Worm (Caenorhabditis elegans) whole organism, early embryonic: ENCODE data around the gene F47B8.8.
A peak's percentile ranks its signal among the peaks of the same experiment; 100 is the strongest.

Experiments
- F13C5.2 ChIP-seq: sonication (generic microtip); optimal IDR thresholded peaks from 2 replicates; lab custom pipeline; 2017; ENCODE audit warnings: mild to moderate bottlenecking, missing genetic modification characterization, inconsistent platforms, missing compliant biosample characterization
- ama-1 ChIP-seq: fragments of 150-350 bp; optimal IDR thresholded peaks from 2 replicates; lab custom pipeline; 2014
- ceh-13 ChIP-seq: fragments of 200-800 bp; sonication (Bioruptor generic); optimal IDR thresholded peaks from 2 replicates; lab custom pipeline; 2018; ENCODE audit warnings: mild to moderate bottlenecking, missing genetic modification characterization, missing compliant biosample characterization
- flt-1 ChIP-seq: fragments of 200-800 bp; sonication (Bioruptor generic); IDR thresholded peaks from 2 replicates; pipeline ENCODE4 v1.3.6; 2022; ENCODE audit warnings: missing genetic modification characterization, missing compliant biosample characterization
- hmbx-1 ChIP-seq: sonication (generic microtip); optimal IDR thresholded peaks from 2 replicates; lab custom pipeline; 2016; ENCODE audit warnings: mild to moderate bottlenecking, missing genetic modification characterization, missing compliant biosample characterization
- pes-1 ChIP-seq: fragments of 200-800 bp; sonication (Bioruptor generic); IDR thresholded peaks from 2 replicates; pipeline ENCODE4 v1.3.6; 2022; ENCODE audit warnings: missing genetic modification reagents, missing genetic modification characterization, missing compliant biosample characterization
- tra-4 ChIP-seq: sonication (generic microtip); optimal IDR thresholded peaks from 2 replicates; lab custom pipeline; 2017; ENCODE audit warnings: missing genetic modification characterization, missing compliant biosample characterization

DNA sequence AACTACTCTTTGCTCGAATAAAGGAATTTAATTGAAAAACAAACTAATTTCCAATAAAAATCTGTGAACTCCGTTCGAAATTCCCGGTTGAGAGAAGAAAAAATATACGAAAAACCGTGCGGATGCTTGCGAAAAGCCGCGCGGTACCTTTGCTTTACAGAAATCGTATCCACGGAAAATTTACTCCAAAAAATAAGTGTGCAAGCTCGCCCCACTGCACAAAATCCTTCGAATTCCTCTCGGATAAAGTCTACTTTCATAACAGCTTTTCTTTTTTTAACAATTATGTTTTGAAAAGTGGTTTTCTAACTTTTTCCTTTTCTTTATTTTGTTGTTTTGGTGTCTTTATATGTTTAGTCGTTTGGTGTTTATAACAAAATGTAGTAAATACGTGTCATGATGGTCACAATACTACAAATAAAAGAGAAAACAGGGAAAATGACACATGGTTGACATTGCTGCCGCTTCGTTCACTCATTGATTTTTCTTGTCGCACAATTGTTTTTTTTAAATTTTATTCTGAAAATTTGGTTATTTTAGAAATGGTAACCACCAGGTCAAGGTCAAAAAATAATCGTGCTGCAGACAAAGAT is 15.8 kb downstream of the F47B8.8 start, which contains the start of gene cept-2:
- TF ChIP-seq flt-1 (GFP tag; lab: Robert Waterston, UW): no peak
- no peak for TF ChIP-seq ama-1 (lab: Kevin White, UChicago)
- TF ChIP-seq tra-4: no peak
- TF ChIP-seq F13C5.2 (tag; lab: Kevin White, UChicago): peak; percentile 75
- no peak for TF ChIP-seq hmbx-1 (tag; lab: Kevin White, UChicago)
- no peak for TF ChIP-seq pes-1 (GFP tag; lab: Robert Waterston, UW)
- TF ChIP-seq ceh-13 (GFP tag; lab: Kevin White, UChicago): no peak
